Fruit fly (Drosophila melanogaster): ENCODE data around the gene CG31038.

CG31038 gene

DNA sequence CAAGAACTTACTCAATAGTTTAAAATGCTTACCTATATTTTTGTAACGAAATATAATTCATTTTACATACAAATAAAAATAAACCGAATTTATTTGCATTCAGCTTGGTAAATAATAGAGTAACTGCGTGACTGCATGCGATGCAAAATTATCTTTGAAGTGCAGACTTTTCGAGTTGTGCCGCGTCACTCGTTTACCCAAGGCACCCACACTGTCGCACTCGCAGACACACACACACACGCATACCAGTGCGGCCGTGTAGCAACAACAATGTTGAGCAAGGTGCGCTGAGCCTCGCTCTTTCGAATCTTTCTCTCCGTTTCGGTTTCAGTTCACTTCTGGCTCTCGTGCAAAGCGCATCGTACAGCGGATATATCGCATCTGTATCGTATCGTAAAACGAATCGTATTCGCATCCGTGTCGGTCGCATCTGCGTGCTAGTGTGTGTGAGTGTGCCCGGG lies at the start of gene CG31038:
Gene CG31038, plus strand, starts transcription at position 327 of the 461 bp plus-strand sequence.
- no peak for TF ChIP-seq rn (GFP tag; IDR thresholded peaks at IDR 0.05)
- TF ChIP-seq Snoo (tag; optimal IDR thresholded peaks at IDR 0.05), result no peak
- peak; percentile 58 for TF ChIP-seq CG8159 (tag; optimal IDR thresholded peaks at IDR 0.05)
- TF ChIP-seq D1 (tag; optimal IDR thresholded peaks at IDR 0.05), result no peak
- peak; percentile 85; the same call in 1 of the 2 replicates for TF ChIP-seq Ets98B (GFP tag; IDR thresholded peaks at IDR 0.05)
- peak; percentile 12 for TF ChIP-seq CG15710 (tag; optimal IDR thresholded peaks at IDR 0.05)
- peak; percentile 68; the same call in 1 of the 2 replicates for TF ChIP-seq CG32121 (GFP tag; IDR thresholded peaks at IDR 0.05)
- TF ChIP-seq CG8301 (tag; optimal IDR thresholded peaks at IDR 0.05), result peak; percentile 55
- TF ChIP-seq CG10348 (GFP tag; IDR thresholded peaks at IDR 0.05), result no peak
- TF ChIP-seq CG34367 (tag; optimal IDR thresholded peaks at IDR 0.05), result peak; percentile 27
- TF ChIP-seq CG14655 (GFP tag; optimal IDR thresholded peaks at IDR 0.05), result peak; percentile 62
- peak; percentile 29 for TF ChIP-seq gl (tag; optimal IDR thresholded peaks at IDR 0.05)
- TF ChIP-seq Pif1B (GFP tag; optimal IDR thresholded peaks at IDR 0.05), result peak; percentile 62
- TF ChIP-seq Pif1A (GFP tag; optimal IDR thresholded peaks at IDR 0.05), result peak; percentile 61
- TF ChIP-seq CG13204 (GFP tag; optimal IDR thresholded peaks at IDR 0.05), result peak; percentile 52
- TF ChIP-seq EcR (GFP tag; optimal IDR thresholded peaks at IDR 0.05), result peak; percentile 68
- peak; percentile 18 for TF ChIP-seq CG9948 (tag; optimal IDR thresholded peaks at IDR 0.05)
- peak; percentile 77 for TF ChIP-seq CG4496 (GFP tag; IDR thresholded peaks at IDR 0.05)
- peak; percentile 50; the same call in 1 of the 3 replicates for TF ChIP-seq fd96Ca (GFP tag; IDR thresholded peaks at IDR 0.05)
- TF ChIP-seq CG12605 (GFP tag; IDR thresholded peaks at IDR 0.05), result peak; percentile 71
- TF ChIP-seq CG17806 (tag; optimal IDR thresholded peaks at IDR 0.05), result no peak

DNA sequence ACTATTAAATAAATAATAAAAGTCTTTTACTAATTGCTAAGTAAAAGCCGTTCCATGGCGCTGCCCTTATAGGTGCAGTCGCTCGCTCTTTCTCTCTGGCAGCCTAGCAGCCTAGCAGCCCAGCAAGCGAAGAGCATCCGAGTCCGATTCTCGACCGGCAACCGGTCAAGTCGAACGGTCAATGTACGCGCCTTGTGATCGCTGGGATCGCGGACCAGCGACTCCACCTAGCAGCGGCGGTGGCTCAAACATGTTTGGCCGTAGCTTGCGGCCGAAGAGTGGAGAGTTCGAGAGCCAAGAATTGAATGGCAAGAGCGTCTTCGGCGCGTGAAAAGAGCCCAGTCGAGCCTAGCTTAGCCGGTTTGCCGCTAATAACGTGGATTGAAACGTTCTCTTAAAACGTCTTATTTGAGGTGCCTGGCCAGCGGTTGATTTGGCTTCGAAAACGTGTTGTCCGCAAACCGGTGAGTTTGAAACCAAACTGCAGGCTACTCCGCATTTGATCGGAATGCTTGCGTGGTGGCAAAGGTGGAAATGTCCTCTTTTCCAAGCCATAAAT lies 47.6 kb upstream of the CG31038 start:
- TF ChIP-seq CG12605 (GFP tag; IDR thresholded peaks at IDR 0.05), result no peak
- TF ChIP-seq CG17806 (tag; optimal IDR thresholded peaks at IDR 0.05), result no peak
- TF ChIP-seq D1 (tag; optimal IDR thresholded peaks at IDR 0.05), result no peak
- no peak for TF ChIP-seq CG14655 (GFP tag; optimal IDR thresholded peaks at IDR 0.05)
- 0 out of 2 replicates have a peak, but pooled peaks have one; percentile 20 for TF ChIP-seq Ets98B (GFP tag; IDR thresholded peaks at IDR 0.05)
- no peak for TF ChIP-seq Pif1A (GFP tag; optimal IDR thresholded peaks at IDR 0.05)
- peak; percentile 5 for TF ChIP-seq Pif1B (GFP tag; optimal IDR thresholded peaks at IDR 0.05)
- no peak for TF ChIP-seq CG8159 (tag; optimal IDR thresholded peaks at IDR 0.05)
- TF ChIP-seq CG13204 (GFP tag; optimal IDR thresholded peaks at IDR 0.05), result peak; percentile 43
- TF ChIP-seq gl (tag; optimal IDR thresholded peaks at IDR 0.05), result no peak
- no peak for TF ChIP-seq CG10348 (GFP tag; IDR thresholded peaks at IDR 0.05)
- TF ChIP-seq rn (GFP tag; IDR thresholded peaks at IDR 0.05), result no peak
- no peak for TF ChIP-seq CG4496 (GFP tag; IDR thresholded peaks at IDR 0.05)
- no peak for TF ChIP-seq CG32121 (GFP tag; IDR thresholded peaks at IDR 0.05)
- TF ChIP-seq CG8301 (tag; optimal IDR thresholded peaks at IDR 0.05), result no peak
- no peak for TF ChIP-seq CG15710 (tag; optimal IDR thresholded peaks at IDR 0.05)
- no peak for TF ChIP-seq CG34367 (tag; optimal IDR thresholded peaks at IDR 0.05)
- no peak for TF ChIP-seq Snoo (tag; optimal IDR thresholded peaks at IDR 0.05)
- no peak for TF ChIP-seq CG9948 (tag; optimal IDR thresholded peaks at IDR 0.05)
- peak; percentile 95 for TF ChIP-seq EcR (GFP tag; optimal IDR thresholded peaks at IDR 0.05)
- TF ChIP-seq fd96Ca (GFP tag; IDR thresholded peaks at IDR 0.05), result 0 out of 3 replicates have a peak, but pooled peaks have one; percentile 5

DNA sequence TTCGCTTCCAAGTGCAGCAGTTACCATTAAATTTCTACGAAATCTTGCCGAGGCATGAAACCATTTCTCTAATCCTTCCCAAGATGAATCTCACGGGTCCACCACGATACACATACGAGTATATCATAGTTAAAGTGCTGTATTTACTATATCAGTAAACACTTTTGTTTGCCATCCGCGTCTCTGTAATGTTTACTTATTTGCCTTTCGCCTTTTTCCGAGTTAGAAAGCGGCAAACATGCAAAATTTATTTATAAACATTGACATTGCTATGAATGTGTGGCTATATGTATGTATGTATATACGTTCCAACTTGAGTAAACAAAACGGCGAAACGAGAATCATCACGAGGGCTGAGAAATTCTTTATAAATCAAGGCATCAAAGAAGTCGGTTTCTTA lies 45.9 kb upstream of the CG31038 start:
- TF ChIP-seq CG12605 (GFP tag; IDR thresholded peaks at IDR 0.05) (no peak), CG14655 (GFP tag; optimal IDR thresholded peaks at IDR 0.05) (peak; percentile 6)

DNA sequence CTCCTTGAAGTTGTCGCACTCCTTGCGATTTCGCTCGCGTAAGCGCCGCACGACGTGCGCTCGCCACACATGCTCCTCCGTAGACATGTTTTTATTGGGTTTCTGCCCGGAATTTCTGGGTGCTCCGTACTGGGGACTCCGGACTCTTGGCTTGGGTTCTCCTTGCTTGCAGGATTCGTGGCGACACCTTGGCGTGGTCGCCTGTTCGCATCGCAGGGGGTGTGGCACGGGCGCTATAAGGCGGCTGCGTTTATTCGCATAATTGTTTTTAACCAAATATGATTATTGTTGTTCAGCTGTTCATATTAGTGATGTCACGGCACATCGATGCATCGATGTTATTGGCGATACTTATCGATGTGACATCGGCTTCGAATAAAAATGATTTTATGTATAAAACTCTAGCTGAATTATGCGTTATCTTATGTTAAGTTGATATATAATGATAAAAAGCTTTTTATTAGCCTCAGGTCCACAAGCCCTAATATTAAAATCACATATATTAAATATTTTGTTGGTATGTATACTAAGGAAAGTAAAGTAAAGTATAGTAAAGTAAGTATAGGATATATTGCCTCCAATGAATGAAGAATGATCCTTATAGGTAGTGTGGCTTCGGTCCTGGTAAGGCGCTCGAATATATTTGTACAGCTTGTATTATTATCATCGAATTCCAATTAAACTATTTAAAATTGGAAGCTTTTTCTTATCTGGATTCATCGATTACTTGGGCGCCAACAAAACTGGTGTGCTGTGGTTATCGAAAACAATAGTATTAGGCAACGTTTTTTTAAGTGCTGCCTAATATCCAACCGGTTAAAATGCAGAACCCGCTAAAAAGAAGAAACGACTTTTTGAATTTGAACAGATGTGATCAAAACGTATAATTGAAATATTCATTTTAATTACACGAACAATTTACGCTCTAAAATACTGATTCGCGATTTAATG lies 41.8 kb upstream of the CG31038 start, which contains the start of gene Atg16:
Gene Atg16, minus strand, starts transcription at position 343 of the 951 bp plus-strand sequence.
- TF ChIP-seq CG9948 (tag; optimal IDR thresholded peaks at IDR 0.05) (no peak), fd96Ca (GFP tag; IDR thresholded peaks at IDR 0.05) (no peak), CG4496 (GFP tag; IDR thresholded peaks at IDR 0.05) (no peak), CG17806 (tag; optimal IDR thresholded peaks at IDR 0.05) (no peak), CG8159 (tag; optimal IDR thresholded peaks at IDR 0.05) (no peak), D1 (tag; optimal IDR thresholded peaks at IDR 0.05) (no peak), CG15710 (tag; optimal IDR thresholded peaks at IDR 0.05) (no peak)

DNA sequence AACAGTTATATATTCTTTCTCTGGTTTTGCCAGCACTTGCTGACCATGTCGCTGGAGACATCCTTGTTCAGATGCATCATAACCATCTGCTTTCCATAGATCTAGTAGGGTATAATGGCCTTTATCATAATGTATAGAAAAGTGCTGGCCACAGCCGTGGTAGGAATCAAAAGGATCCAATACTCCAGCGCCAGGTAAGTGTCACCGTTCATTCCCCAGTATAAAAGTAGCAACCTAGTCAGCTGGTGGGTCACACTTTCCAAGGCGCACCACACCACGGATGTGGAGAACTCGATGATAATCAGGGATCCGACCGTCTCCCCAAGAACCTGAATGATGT lies 41.2 kb upstream of the CG31038 start, which contains the start of gene Prtl99C:
Gene Prtl99C, plus strand, starts transcription at position 241 of the 340 bp plus-strand sequence.
- TF ChIP-seq CG14655 (GFP tag; optimal IDR thresholded peaks at IDR 0.05) (no peak), CG8159 (tag; optimal IDR thresholded peaks at IDR 0.05) (no peak), Pif1B (GFP tag; optimal IDR thresholded peaks at IDR 0.05) (no peak), rn (GFP tag; IDR thresholded peaks at IDR 0.05) (no peak)

DNA sequence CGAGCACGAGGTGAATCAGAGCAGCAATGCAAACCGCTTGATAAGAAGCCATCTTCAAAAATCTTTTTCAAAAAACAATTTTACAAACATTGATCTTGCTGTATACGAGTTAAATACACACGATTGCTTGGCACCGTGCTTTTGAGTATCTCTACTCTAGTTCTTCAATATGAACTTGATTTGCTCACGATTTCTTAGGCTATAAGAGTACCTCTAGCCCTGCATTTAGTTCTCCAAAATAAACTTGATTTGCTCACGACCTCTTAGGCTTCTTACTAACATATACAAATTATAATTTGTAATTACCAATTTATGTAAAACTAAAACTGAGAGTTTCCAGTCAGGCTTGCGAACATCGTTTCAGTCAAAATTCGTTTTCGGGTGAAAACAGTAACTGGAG lies 40.7 kb upstream of the CG31038 start, which contains the start of gene CG42592:
Gene CG42592, minus strand, starts transcription at position 101 of the 400 bp plus-strand sequence.
- TF ChIP-seq CG10348 (GFP tag; IDR thresholded peaks at IDR 0.05), result no peak
- no peak for TF ChIP-seq CG32121 (GFP tag; IDR thresholded peaks at IDR 0.05)
- no peak for TF ChIP-seq Snoo (tag; optimal IDR thresholded peaks at IDR 0.05)
- no peak for TF ChIP-seq Ets98B (GFP tag; IDR thresholded peaks at IDR 0.05)
- TF ChIP-seq Pif1A (GFP tag; optimal IDR thresholded peaks at IDR 0.05), result no peak
- TF ChIP-seq CG14655 (GFP tag; optimal IDR thresholded peaks at IDR 0.05), result no peak
- TF ChIP-seq EcR (GFP tag; optimal IDR thresholded peaks at IDR 0.05), result no peak
